Worm (Caenorhabditis elegans): ENCODE measurements around the gene mdt-30.

Gene mdt-30

DNA sequence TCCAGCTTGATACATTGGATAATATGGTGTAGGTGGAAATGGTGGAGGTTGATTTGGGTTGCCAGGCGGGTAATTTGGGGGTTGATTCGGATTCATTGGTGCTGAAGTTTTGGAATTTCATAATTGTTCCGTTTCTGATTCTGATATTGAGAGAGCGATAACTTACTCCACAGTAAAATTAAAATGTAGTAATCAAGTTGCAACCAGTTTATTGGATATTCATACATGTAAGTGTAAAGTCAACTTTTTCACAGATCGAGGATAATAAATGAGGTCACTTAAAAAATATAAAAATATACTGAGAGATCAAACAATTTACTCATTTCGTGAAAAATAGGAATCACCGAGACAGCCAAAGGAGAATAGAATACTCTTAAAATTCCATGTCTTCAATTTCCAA is at the start of gene mdt-30:
Gene mdt-30 (minus strand): TSS at position 101 of the 400 bp plus-strand sequence.
- TF ChIP-seq mab-5 (tag; optimal IDR thresholded peaks at IDR 0.05) (no peak), mls-2 (tag; optimal IDR thresholded peaks at IDR 0.05) (no peak), pha-4 (tag; optimal IDR thresholded peaks at IDR 0.05) (no peak), lsy-2 (tag; optimal IDR thresholded peaks at IDR 0.05) (no peak), bed-3 (GFP tag; optimal IDR thresholded peaks at IDR 0.05) (no peak), M03D4.4 (tag; optimal IDR thresholded peaks at IDR 0.05) (no peak), ceh-39 (tag; optimal IDR thresholded peaks at IDR 0.05) (no peak), nhr-28 (tag; optimal IDR thresholded peaks at IDR 0.05) (no peak), nhr-76 (tag; optimal IDR thresholded peaks at IDR 0.05) (no peak)

- TF ChIP-seq mep-1 (tag; optimal IDR thresholded peaks at IDR 0.05) (no peak), tbx-8 (GFP tag; optimal IDR thresholded peaks at IDR 0.05) (no peak), lsy-2 (tag; optimal IDR thresholded peaks at IDR 0.05) (no peak), nhr-76 (tag; optimal IDR thresholded peaks at IDR 0.05) (no peak), lin-13 (tag; optimal IDR thresholded peaks at IDR 0.05) (no peak), nhr-12 (tag; optimal IDR thresholded peaks at IDR 0.05) (no peak), nhr-2 (tag; optimal IDR thresholded peaks at IDR 0.05) (no peak), hlh-1 (tag; optimal IDR thresholded peaks at IDR 0.05) (no peak), ceh-43 (GFP tag; optimal IDR thresholded peaks at IDR 0.05) (no peak), mab-5 (tag; optimal IDR thresholded peaks at IDR 0.05) (no peak), elt-3 (tag; optimal IDR thresholded peaks at IDR 0.05) (no peak), unc-120 (tag; optimal IDR thresholded peaks at IDR 0.05; ENCODE audit: poor library complexity, severe bottlenecking) (no peak), ces-1 (GFP tag; optimal IDR thresholded peaks at IDR 0.05) (no peak), snpc-4 (tag; optimal IDR thresholded peaks at IDR 0.05) (no peak), M03D4.4 (tag; optimal IDR thresholded peaks at IDR 0.05) (no peak), bed-3 (GFP tag; optimal IDR thresholded peaks at IDR 0.05) (no peak), lin-32 (GFP tag; optimal IDR thresholded peaks at IDR 0.05) (no peak)
Observed at ce11 chrIII:8077180-8077579, 49.3 kb upstream of the mdt-30 start.

- no peak for TF ChIP-seq lin-32 (GFP tag; optimal IDR thresholded peaks at IDR 0.05)
- no peak for TF ChIP-seq hlh-1 (tag; optimal IDR thresholded peaks at IDR 0.05)
- TF ChIP-seq cnd-1 (tag; optimal IDR thresholded peaks at IDR 0.05): peak; percentile 16
- TF ChIP-seq ceh-83 (GFP tag; optimal IDR thresholded peaks at IDR 0.05): no peak
- TF ChIP-seq nhr-76 (tag; optimal IDR thresholded peaks at IDR 0.05): no peak
- TF ChIP-seq tbx-8 (GFP tag; optimal IDR thresholded peaks at IDR 0.05): no peak
- no peak for TF ChIP-seq nhr-2 (tag; optimal IDR thresholded peaks at IDR 0.05)
- no peak for TF ChIP-seq pha-4 (tag; optimal IDR thresholded peaks at IDR 0.05)
- no peak for TF ChIP-seq elt-1 (tag; optimal IDR thresholded peaks at IDR 0.05; ENCODE audit: borderline replicate concordance, insufficient read depth)
- TF ChIP-seq unc-39 (tag; optimal IDR thresholded peaks at IDR 0.05): no peak
- TF ChIP-seq blmp-1 (tag; optimal IDR thresholded peaks at IDR 0.05): no peak
- TF ChIP-seq bed-3 (GFP tag; optimal IDR thresholded peaks at IDR 0.05): no peak
- no peak for TF ChIP-seq ceh-39 (tag; optimal IDR thresholded peaks at IDR 0.05)
- no peak for TF ChIP-seq lin-13 (tag; optimal IDR thresholded peaks at IDR 0.05)
- TF ChIP-seq M03D4.4 (tag; optimal IDR thresholded peaks at IDR 0.05): peak; percentile 36
- no peak for TF ChIP-seq ces-1 (GFP tag; optimal IDR thresholded peaks at IDR 0.05)
- no peak for TF ChIP-seq drap-1 (GFP tag; optimal IDR thresholded peaks at IDR 0.05)
- no peak for TF ChIP-seq mep-1 (tag; optimal IDR thresholded peaks at IDR 0.05)
- peak; percentile 34 for TF ChIP-seq sptf-1 (tag; optimal IDR thresholded peaks at IDR 0.05)
- peak; percentile 2 for TF ChIP-seq mls-2 (tag; optimal IDR thresholded peaks at IDR 0.05)
Observed at ce11 chrIII:8069206-8069605, 41.4 kb upstream of the mdt-30 start.

DNA sequence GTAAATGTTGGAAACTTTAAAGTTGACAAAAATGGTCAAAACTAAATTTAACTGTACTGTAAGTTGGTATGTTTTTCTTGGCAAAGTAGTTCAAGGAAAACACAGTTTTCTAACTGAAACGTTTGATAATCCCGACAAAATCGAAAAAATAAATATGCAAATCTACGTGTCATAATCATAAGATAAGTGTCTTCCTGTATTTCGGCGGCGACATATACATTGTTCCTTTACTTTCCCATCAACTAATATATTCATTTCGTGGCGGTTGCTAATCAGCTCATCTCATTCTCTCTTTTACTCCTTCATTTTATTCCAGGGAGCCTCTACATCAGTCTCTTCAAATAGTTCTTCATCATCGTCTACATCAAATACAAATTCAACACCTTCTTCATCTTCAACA is 40.0 kb upstream of the mdt-30 start:
- TF ChIP-seq nhr-237 (tag; optimal IDR thresholded peaks at IDR 0.05) (no peak), snpc-4 (tag; optimal IDR thresholded peaks at IDR 0.05) (no peak), ces-1 (GFP tag; optimal IDR thresholded peaks at IDR 0.05) (no peak), unc-120 (tag; optimal IDR thresholded peaks at IDR 0.05; ENCODE audit: poor library complexity, severe bottlenecking) (no peak), ceh-83 (GFP tag; optimal IDR thresholded peaks at IDR 0.05) (no peak)

ce11 chrIII:8066989-8067388 is 39.1 kb upstream of the mdt-30 start, which contains the start of gene pros-1:
pros-1 (plus strand) TSS chrIII:8067289.
- TF ChIP-seq unc-39 (tag; optimal IDR thresholded peaks at IDR 0.05): no peak
- no peak for TF ChIP-seq unc-62 (GFP tag; optimal IDR thresholded peaks at IDR 0.05)
- TF ChIP-seq nhr-2 (tag; optimal IDR thresholded peaks at IDR 0.05): no peak
- TF ChIP-seq elt-1 (tag; optimal IDR thresholded peaks at IDR 0.05; ENCODE audit: borderline replicate concordance, insufficient read depth): no peak
- no peak for TF ChIP-seq ztf-11 (tag; optimal IDR thresholded peaks at IDR 0.05)
- TF ChIP-seq ceh-39 (tag; optimal IDR thresholded peaks at IDR 0.05): no peak
- TF ChIP-seq pha-4 (tag; optimal IDR thresholded peaks at IDR 0.05): no peak
- no peak for TF ChIP-seq hlh-1 (tag; optimal IDR thresholded peaks at IDR 0.05)
- no peak for TF ChIP-seq nhr-28 (tag; optimal IDR thresholded peaks at IDR 0.05)
- no peak for TF ChIP-seq mab-5 (tag; optimal IDR thresholded peaks at IDR 0.05)
- no peak for TF ChIP-seq snpc-4 (tag; optimal IDR thresholded peaks at IDR 0.05)
- no peak for TF ChIP-seq mep-1 (tag; optimal IDR thresholded peaks at IDR 0.05)
- TF ChIP-seq ces-1 (GFP tag; optimal IDR thresholded peaks at IDR 0.05): no peak
- TF ChIP-seq sem-2 (GFP tag; optimal IDR thresholded peaks at IDR 0.05): no peak
- TF ChIP-seq M03D4.4 (tag; optimal IDR thresholded peaks at IDR 0.05): no peak
- no peak for TF ChIP-seq nhr-76 (tag; optimal IDR thresholded peaks at IDR 0.05)
- no peak for TF ChIP-seq bed-3 (GFP tag; optimal IDR thresholded peaks at IDR 0.05)
- no peak for TF ChIP-seq drap-1 (GFP tag; optimal IDR thresholded peaks at IDR 0.05)

Data from whole organism, mixed stage, embryonic.